Fruit fly (Drosophila melanogaster): ENCODE results near the gene CBP.

CBP gene

dm6 chrX:7336962-7337844 is at the start of gene CBP:
TSS of gene CBP (plus strand) at chrX:7337352.
- TF ChIP-seq Vsx2 (GFP tag; optimal IDR thresholded peaks at IDR 0.05; ENCODE audit: partially characterized antibody) (no peak), CG32264 (GFP tag; optimal IDR thresholded peaks at IDR 0.05) (peak; percentile 86), pan (optimal IDR thresholded peaks at IDR 0.05) (no peak), fru (GFP tag; optimal IDR thresholded peaks at IDR 0.05) (peak; percentile 96), jim (GFP tag; optimal IDR thresholded peaks at IDR 0.05) (no peak), ey (GFP tag; optimal IDR thresholded peaks at IDR 0.05) (peak; percentile 91), GATAd (GFP tag; optimal IDR thresholded peaks at IDR 0.05) (no peak), dsf (GFP tag; optimal IDR thresholded peaks at IDR 0.05; ENCODE audit: borderline replicate concordance) (no peak), rgr (GFP tag; optimal IDR thresholded peaks at IDR 0.05) (peak; percentile 86), sage (GFP tag; optimal IDR thresholded peaks at IDR 0.05) (peak; percentile 84), dmrt93B (GFP tag; optimal IDR thresholded peaks at IDR 0.05) (peak; percentile 83), OdsH (GFP tag; optimal IDR thresholded peaks at IDR 0.05) (peak; percentile 85), brk (GFP tag; optimal IDR thresholded peaks at IDR 0.05) (peak; percentile 87), dl (GFP tag; optimal IDR thresholded peaks at IDR 0.05; ENCODE audit: insufficient read depth in 1 of 2, partially characterized antibody in 2 of 2) (no peak), Abd-B (GFP tag; optimal IDR thresholded peaks at IDR 0.05) (no peak), HLH106 (tag; optimal IDR thresholded peaks at IDR 0.05) (peak; percentile 91), N (GFP tag; optimal IDR thresholded peaks at IDR 0.05) (no peak), br (GFP tag; optimal IDR thresholded peaks at IDR 0.05) (peak; percentile 90), Hnf4 (GFP tag; optimal IDR thresholded peaks at IDR 0.05) (peak; percentile 81), Dif (GFP tag; optimal IDR thresholded peaks at IDR 0.05; ENCODE audit: partially characterized antibody) (no peak), psq (GFP tag; optimal IDR thresholded peaks at IDR 0.05) (peak; percentile 94), Myc (optimal IDR thresholded peaks at IDR 0.05) (no peak), lola (GFP tag; optimal IDR thresholded peaks at IDR 0.05) (no peak), Hr83 (GFP tag; optimal IDR thresholded peaks at IDR 0.05; ENCODE audit: poor library complexity, severe bottlenecking) (no peak), h (GFP tag; optimal IDR thresholded peaks at IDR 0.05) (peak; percentile 93), foxo (GFP tag; optimal IDR thresholded peaks at IDR 0.05) (peak; percentile 31 to 92), CrebA (GFP tag; optimal IDR thresholded peaks at IDR 0.05; ENCODE audit: borderline replicate concordance) (peak; percentile 68), Jra (GFP tag; optimal IDR thresholded peaks at IDR 0.05) (peak; percentile 51), Mio (GFP tag; optimal IDR thresholded peaks at IDR 0.05) (no peak), tai (GFP tag; optimal IDR thresholded peaks at IDR 0.05) (peak; percentile 35), woc (GFP tag; optimal IDR thresholded peaks at IDR 0.05) (peak; percentile 74), Dfd (GFP tag; optimal IDR thresholded peaks at IDR 0.05) (peak; percentile 41), Hr78 (GFP tag; optimal IDR thresholded peaks at IDR 0.05) (no peak), sv (GFP tag; optimal IDR thresholded peaks at IDR 0.05) (peak; percentile 86), Sp1 (GFP tag; optimal IDR thresholded peaks at IDR 0.05) (peak; percentile 92), CG9705 (GFP tag; optimal IDR thresholded peaks at IDR 0.05) (peak; percentile 71), usp (GFP tag; optimal IDR thresholded peaks at IDR 0.05) (no peak), Rel (GFP tag; optimal IDR thresholded peaks at IDR 0.05) (peak; percentile 28), Rel (tag; optimal IDR thresholded peaks at IDR 0.05) (peak; percentile 61)

DNA sequence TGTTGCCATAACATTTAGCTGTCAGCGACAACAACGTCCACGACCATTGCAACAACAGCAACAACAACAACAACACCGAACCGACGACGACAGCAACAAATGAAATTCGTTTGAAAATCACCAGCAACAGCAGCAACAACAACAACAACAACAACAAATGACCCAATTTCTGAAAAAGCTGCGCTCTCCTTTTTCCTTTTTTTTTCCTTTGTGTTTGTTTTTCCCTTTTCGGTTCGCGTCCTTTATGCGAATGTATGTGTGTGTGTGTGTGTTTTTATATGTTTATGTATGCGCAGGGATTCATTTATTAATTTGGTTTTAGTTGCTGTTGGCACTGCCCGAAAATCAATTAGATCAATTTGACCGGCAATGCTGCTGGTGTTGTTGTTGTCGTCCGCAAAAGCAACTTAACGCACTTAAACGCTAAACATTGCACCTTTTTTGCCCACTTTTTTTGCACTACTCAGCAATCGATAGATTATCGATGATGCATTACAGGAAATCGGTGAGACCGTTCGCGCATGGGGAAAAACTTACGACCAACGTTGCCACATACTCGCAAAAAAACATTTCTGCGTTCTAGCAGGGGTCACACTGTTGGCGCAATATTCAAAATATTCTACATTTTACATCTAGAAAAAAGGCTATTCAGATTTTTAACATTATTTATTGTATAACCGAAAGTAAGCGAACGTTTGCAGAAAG is 46.2 kb upstream of the CBP start, which contains the start of gene unc-119:
Gene unc-119 (minus strand): TSS at position 488 of the 705 bp plus-strand sequence.
- TF ChIP-seq woc (GFP tag; optimal IDR thresholded peaks at IDR 0.05) = no peak
- TF ChIP-seq jim (GFP tag; optimal IDR thresholded peaks at IDR 0.05) = no peak
- TF ChIP-seq psq (GFP tag; optimal IDR thresholded peaks at IDR 0.05) = peak; percentile 4
- no peak for TF ChIP-seq Mio (GFP tag; optimal IDR thresholded peaks at IDR 0.05)
- no peak for TF ChIP-seq Rel (GFP tag; optimal IDR thresholded peaks at IDR 0.05)
- TF ChIP-seq Rel (tag; optimal IDR thresholded peaks at IDR 0.05) = peak; percentile 100
- peak; percentile 35 for TF ChIP-seq lola (GFP tag; optimal IDR thresholded peaks at IDR 0.05)
- peak; percentile 15 for TF ChIP-seq Sp1 (GFP tag; optimal IDR thresholded peaks at IDR 0.05)
- no peak for TF ChIP-seq Vsx2 (GFP tag; optimal IDR thresholded peaks at IDR 0.05; ENCODE audit: partially characterized antibody)
- peak; percentile 82 for TF ChIP-seq fru (GFP tag; optimal IDR thresholded peaks at IDR 0.05)

All from whole organism, wandering third instar larva.